Worm (Caenorhabditis elegans) whole organism, L4 larva: ENCODE results near the gene R09H3.2.
"Not testable (repeated sequence)": the region's sequence is repeated elsewhere in the genome, so short reads cannot be mapped to it uniquely, and the experiment has no call there.

Experiments used
- D1046.2 ChIP-seq: fragments of 200-800 bp; sonication (Bioruptor generic); IDR thresholded peaks from 2 replicates; pipeline ENCODE4 v1.3.6; 2022; ENCODE audit warnings: missing genetic modification characterization, missing compliant biosample characterization
- F10B5.3 ChIP-seq: sonication (generic microtip); optimal IDR thresholded peaks from 2 replicates; lab custom pipeline; 2016; ENCODE audit warnings: mild to moderate bottlenecking, missing genetic modification characterization, missing compliant biosample characterization
- F37D6.2 ChIP-seq: sonication (generic microtip); optimal IDR thresholded peaks from 2 replicates; lab custom pipeline; 2016; ENCODE audit warnings: mild to moderate bottlenecking, missing genetic modification characterization, missing compliant biosample characterization
- Y5F2A.4 ChIP-seq: fragments of 200-800 bp; sonication (Bioruptor generic); optimal IDR thresholded peaks from 2 replicates; lab custom pipeline; 2018; ENCODE audit warnings: mild to moderate bottlenecking, missing genetic modification characterization, missing compliant biosample characterization
- aha-1 ChIP-seq: fragments of 150-350 bp; peaks from one replicate; lab custom pipeline; 2014; ENCODE audit warnings: missing biosample characterization, missing genetic modification characterization
- ama-1 ChIP-seq: fragments of 150-350 bp; optimal IDR thresholded peaks from 2 replicates; lab custom pipeline; 2014; ENCODE audit warnings: inconsistent platforms, mixed read lengths
- arid-1 ChIP-seq: fragments of 200-800 bp; sonication (Bioruptor generic); conservative IDR thresholded peaks from 2 replicates; pipeline ENCODE4 v1.3.6; 2022; ENCODE audit warnings: missing genetic modification reagents, missing genetic modification characterization, missing compliant biosample characterization
- ceh-28 ChIP-seq: fragments of 150-350 bp; optimal IDR thresholded peaks from 2 replicates; lab custom pipeline; 2014; ENCODE audit warnings: missing biosample characterization, missing genetic modification reagents, missing genetic modification characterization
- ceh-44 ChIP-seq: fragments of 200-800 bp; sonication (Bioruptor generic); IDR thresholded peaks from 2 replicates; pipeline ENCODE4 v1.3.6; 2022; ENCODE audit warnings: missing genetic modification reagents, missing genetic modification characterization, missing compliant biosample characterization
- ceh-82 ChIP-seq: sonication (generic microtip); optimal IDR thresholded peaks from 2 replicates; lab custom pipeline; 2017; ENCODE audit warnings: missing biosample characterization, missing genetic modification characterization
- dmd-6 ChIP-seq: fragments of 200-800 bp; sonication (Bioruptor generic); IDR thresholded peaks from 2 replicates; pipeline ENCODE4 v1.3.6; 2022; ENCODE audit warnings: missing genetic modification reagents, missing genetic modification characterization, missing compliant biosample characterization
- dmd-9 ChIP-seq: fragments of 200-800 bp; sonication (Bioruptor generic); IDR thresholded peaks from 2 replicates; pipeline ENCODE4 v1.3.6; 2022; ENCODE audit warnings: missing genetic modification reagents, missing genetic modification characterization, missing compliant biosample characterization
- duxl-1 ChIP-seq: sonication (generic microtip); optimal IDR thresholded peaks from 2 replicates; lab custom pipeline; 2016; ENCODE audit warnings: mild to moderate bottlenecking, missing genetic modification characterization, moderate library complexity, missing compliant biosample characterization; ENCODE audit not compliant: poor library complexity
- egl-43 ChIP-seq: fragments of 200-800 bp; sonication (Bioruptor generic); IDR thresholded peaks from 2 replicates; pipeline ENCODE4 v1.3.6; 2022; ENCODE audit warnings: missing genetic modification reagents, missing genetic modification characterization, missing compliant biosample characterization
- gei-8 ChIP-seq: fragments of 200-800 bp; sonication (Bioruptor generic); optimal IDR thresholded peaks from 2 replicates; lab custom pipeline; 2018; ENCODE audit warnings: mild to moderate bottlenecking, missing genetic modification characterization, missing compliant biosample characterization
- hlh-30 ChIP-seq: sonication (generic microtip); optimal IDR thresholded peaks from 2 replicates; lab custom pipeline; 2017; ENCODE audit warnings: antibody characterized with exemption, mild to moderate bottlenecking, missing genetic modification characterization, missing compliant biosample characterization; ENCODE audit not compliant: insufficient read depth
- jun-1 ChIP-seq: fragments of 150-350 bp; optimal IDR thresholded peaks from 2 replicates; lab custom pipeline; 2014; ENCODE audit warnings: missing biosample characterization, missing genetic modification reagents, missing genetic modification characterization
- lin-1 ChIP-seq: fragments of 200-800 bp; sonication (Bioruptor generic); IDR thresholded peaks from 2 replicates; pipeline ENCODE4 v1.3.6; 2022; ENCODE audit warnings: missing genetic modification reagents, missing genetic modification characterization, missing compliant biosample characterization
- lin-29 ChIP-seq: fragments of 200-800 bp; sonication (Bioruptor generic); IDR thresholded peaks from 2 replicates; pipeline ENCODE4 v1.3.6; 2022; ENCODE audit warnings: missing genetic modification reagents, missing genetic modification characterization, missing compliant biosample characterization
- mdt-29 ChIP-seq: fragments of 200-800 bp; sonication (Bioruptor generic); IDR thresholded peaks from 2 replicates; pipeline ENCODE4 v1.3.6; 2022; ENCODE audit warnings: missing genetic modification reagents, missing genetic modification characterization, missing compliant biosample characterization
- mep-1 ChIP-seq: fragments of 150-350 bp; sonication (generic microtip); optimal IDR thresholded peaks from 3 replicates; lab custom pipeline; 2014; ENCODE audit warnings: missing biosample characterization, missing genetic modification characterization
- nhr-102 ChIP-seq: sonication (generic microtip); optimal IDR thresholded peaks from 2 replicates; lab custom pipeline; 2016; ENCODE audit warnings: mild to moderate bottlenecking, missing genetic modification characterization, moderate library complexity, missing compliant biosample characterization
- nhr-11 ChIP-seq: fragments of 150-350 bp; optimal IDR thresholded peaks from 2 replicates; lab custom pipeline; 2014; ENCODE audit warnings: missing biosample characterization, missing genetic modification characterization
- nhr-28 ChIP-seq: fragments of 150-350 bp; optimal IDR thresholded peaks from 2 replicates; lab custom pipeline; 2014; ENCODE audit warnings: missing biosample characterization, missing genetic modification characterization
- nhr-48 ChIP-seq: sonication (generic microtip); optimal IDR thresholded peaks from 2 replicates; lab custom pipeline; 2016; ENCODE audit warnings: mild to moderate bottlenecking, missing genetic modification characterization, missing compliant biosample characterization
- saeg-2 ChIP-seq: fragments of 200-800 bp; sonication (Bioruptor generic); IDR thresholded peaks from 2 replicates; pipeline ENCODE4 v1.3.6; 2022; ENCODE audit warnings: missing genetic modification reagents, missing genetic modification characterization, missing compliant biosample characterization
- sdz-12 ChIP-seq: fragments of 200-800 bp; sonication (Bioruptor generic); optimal IDR thresholded peaks from 2 replicates; lab custom pipeline; 2018; ENCODE audit warnings: mild to moderate bottlenecking, missing genetic modification characterization, missing compliant biosample characterization
- set-16 ChIP-seq: fragments of 200-800 bp; sonication (Bioruptor generic); IDR thresholded peaks from 2 replicates; pipeline ENCODE4 v1.3.6; 2022; ENCODE audit warnings: missing genetic modification reagents, missing genetic modification characterization, missing compliant biosample characterization
- snpc-4 ChIP-seq: fragments of 150-350 bp; optimal IDR thresholded peaks from 2 replicates; lab custom pipeline; 2014; ENCODE audit warnings: missing biosample characterization, missing genetic modification characterization
- zag-1 ChIP-seq: fragments of 150-350 bp; optimal IDR thresholded peaks from 2 replicates; lab custom pipeline; 2014; ENCODE audit warnings: missing biosample characterization, missing genetic modification characterization
- zfp-3 ChIP-seq: fragments of 200-800 bp; sonication (Bioruptor generic); conservative IDR thresholded peaks from 2 replicates; pipeline ENCODE4 v1.3.6; 2022; ENCODE audit warnings: missing genetic modification reagents, missing genetic modification characterization, missing compliant biosample characterization

The R09H3.2 gene

DNA sequence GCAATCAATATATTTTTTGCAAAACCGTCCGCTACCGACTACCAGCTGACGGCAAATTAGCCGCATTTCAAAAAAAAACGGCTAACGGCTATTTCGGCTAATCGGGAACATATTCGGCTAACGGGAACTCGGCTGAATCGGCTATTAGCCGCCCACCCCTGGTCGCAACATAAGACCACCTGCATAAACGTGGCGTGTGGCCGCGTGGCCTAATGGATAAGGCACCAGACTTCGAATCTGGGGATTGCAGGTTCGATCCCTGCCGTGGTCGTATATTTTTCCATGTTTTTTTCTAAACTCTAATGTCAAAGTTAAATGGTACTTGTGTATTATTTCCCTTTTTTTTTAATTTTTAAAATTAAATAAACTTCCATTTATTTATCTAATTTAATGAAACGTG lies 33.7 kb upstream of the R09H3.2 start:
- no peak for TF ChIP-seq ceh-82 (tag; lab: Kevin White, UChicago)
- TF ChIP-seq egl-43 (GFP tag; lab: Robert Waterston, UW), result no peak
- no peak for TF ChIP-seq set-16 (GFP tag; lab: Robert Waterston, UW)
- no peak for TF ChIP-seq sdz-12 (GFP tag; lab: Kevin White, UChicago)
- no peak for TF ChIP-seq F10B5.3 (tag; lab: Kevin White, UChicago)
- no peak for TF ChIP-seq snpc-4
- TF ChIP-seq jun-1, result no peak
- TF ChIP-seq ama-1 (lab: Kevin White, UChicago), result no peak
- TF ChIP-seq nhr-11 (tag; lab: Kevin White, UChicago), result no peak
- no peak for TF ChIP-seq gei-8 (GFP tag; lab: Kevin White, UChicago)
- TF ChIP-seq saeg-2 (GFP tag; lab: Robert Waterston, UW), result no peak
- no peak for TF ChIP-seq zfp-3 (GFP tag; lab: Robert Waterston, UW)
- TF ChIP-seq nhr-48 (tag; lab: Kevin White, UChicago), result no peak
- TF ChIP-seq D1046.2, result no peak
- no peak for TF ChIP-seq dmd-9
- no peak for TF ChIP-seq nhr-28 (tag; lab: Kevin White, UChicago)
- no peak for TF ChIP-seq zag-1 (tag; lab: Kevin White, UChicago)

DNA sequence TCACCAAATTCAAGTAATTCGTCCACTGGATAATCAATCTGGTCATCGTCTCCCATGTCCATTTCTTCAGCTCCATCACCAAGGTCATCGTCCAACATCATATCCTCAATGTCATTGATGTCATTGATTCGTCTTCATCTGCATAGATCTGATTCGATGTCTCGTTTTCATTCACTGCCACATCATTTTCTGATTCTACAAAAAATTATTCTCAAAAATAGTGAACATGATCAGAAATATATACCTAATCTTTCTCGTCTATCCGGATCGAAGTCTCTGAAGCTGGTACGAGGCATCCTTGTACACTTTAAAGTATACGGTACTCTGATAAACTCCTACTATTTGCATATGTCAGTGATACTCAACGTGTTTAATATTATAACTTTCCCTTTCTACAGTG lies 32.1 kb upstream of the R09H3.2 start, which contains the start of gene C36C9.4:
Gene C36C9.4, minus strand, starts transcription at position 101 of the 400 bp plus-strand sequence.
- TF ChIP-seq Y5F2A.4 (GFP tag; lab: Kevin White, UChicago); lin-1 (GFP tag; lab: Robert Waterston, UW); mep-1: not testable (repeated sequence)

ce11 chrX:1690894-1691293 lies 26.1 kb upstream of the R09H3.2 start, which contains the start of gene C36C9.6:
TSS of gene C36C9.6 (minus strand) at chrX:1690994.
- TF ChIP-seq ceh-28; nhr-102; arid-1 (GFP tag; lab: Robert Waterston, UW): not testable (repeated sequence)
- TF ChIP-seq, all 104 proteins: peak for 0; not testable (repeated sequence) for 104

DNA sequence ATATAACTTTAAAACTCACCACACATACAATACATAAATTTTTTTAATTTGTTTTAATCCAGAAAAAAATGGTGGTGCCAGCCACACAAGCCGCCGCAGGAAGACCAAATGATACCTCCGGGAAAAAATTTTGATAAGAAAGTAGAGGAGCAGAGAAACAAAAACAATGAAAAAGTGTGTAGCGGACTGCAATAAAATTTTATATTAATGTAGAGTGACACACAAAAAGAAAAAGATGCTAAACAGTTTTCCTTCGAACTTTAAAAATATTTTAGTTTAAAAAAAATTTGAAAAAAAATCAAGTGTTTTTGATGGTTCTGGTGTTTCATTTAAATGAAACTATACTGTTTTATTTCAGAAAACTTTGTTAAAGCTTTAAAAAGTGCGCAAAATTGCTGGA lies 25.2 kb upstream of the R09H3.2 start, which contains the start of gene C36C9.12:
Gene C36C9.12, minus strand, starts transcription at position 101 of the 400 bp plus-strand sequence.
- not testable (repeated sequence) for TF ChIP-seq mdt-29 (GFP tag; lab: Robert Waterston, UW); F37D6.2 (tag; lab: Kevin White, UChicago); hlh-30 (tag; lab: Kevin White, UChicago)
- TF ChIP-seq, all 104 proteins: peak for 0; not testable (repeated sequence) for 104

ce11 chrX:1687079-1687478 lies 22.3 kb upstream of the R09H3.2 start, which contains the start of gene C36C9.11:
TSS of gene C36C9.11 (plus strand) at chrX:1687379.
- not testable (repeated sequence) for TF ChIP-seq dmd-6 (GFP tag; lab: Robert Waterston, UW); nhr-28 (tag; lab: Kevin White, UChicago); lin-29 (GFP tag; lab: Robert Waterston, UW)

DNA sequence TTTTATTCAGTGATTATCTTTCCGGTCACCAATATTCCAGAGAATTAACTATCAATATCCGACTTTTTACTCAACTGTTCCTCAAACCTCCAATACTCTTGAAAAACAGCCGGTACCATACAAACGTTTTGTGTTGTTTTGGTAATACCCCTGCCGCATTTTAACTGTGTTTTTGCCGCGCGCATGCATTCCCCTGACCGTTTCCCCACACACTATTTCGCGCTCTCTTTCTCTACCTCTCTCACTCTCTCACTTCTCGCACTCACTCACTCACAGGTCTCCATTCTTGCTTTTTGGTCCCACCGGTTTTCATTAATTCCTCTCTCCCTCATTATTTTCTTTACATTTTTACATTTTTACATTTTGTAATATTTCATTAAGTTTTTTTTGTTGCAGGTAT lies 17.7 kb upstream of the R09H3.2 start, which contains the start of gene meg-4:
Gene meg-4, plus strand, starts transcription at position 397 of the 400 bp plus-strand sequence.
- peak; percentile 98 for TF ChIP-seq duxl-1 (tag; lab: Kevin White, UChicago)
- TF ChIP-seq aha-1 (tag; lab: Kevin White, UChicago), result peak; percentile 44
- no peak for TF ChIP-seq ceh-44 (GFP tag; lab: Robert Waterston, UW)
